Worm (Caenorhabditis elegans): ENCODE data around the gene F35E8.10.

DNA sequence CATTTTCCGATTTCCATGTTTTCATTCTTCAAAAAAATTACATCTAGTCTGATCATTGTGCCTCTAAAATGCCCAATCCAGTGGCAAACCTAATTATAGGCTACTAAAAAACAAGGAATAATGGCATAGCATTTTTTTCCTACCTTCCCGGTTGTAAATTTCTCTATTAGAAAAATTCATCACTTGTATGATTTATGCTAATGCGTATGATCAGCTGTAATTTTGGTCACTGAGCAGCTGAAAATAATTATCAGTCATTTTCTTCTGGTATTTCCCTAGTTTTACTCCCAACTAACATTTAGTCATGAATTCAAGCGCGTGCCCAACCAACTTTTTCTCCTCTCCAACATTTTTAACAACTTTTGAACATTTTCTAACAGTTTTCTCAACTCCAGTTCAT lies 35.3 kb upstream of the F35E8.10 start, which contains the start of gene srh-186:
- TF ChIP-seq alr-1 (tag; optimal IDR thresholded peaks at IDR 0.05) (no peak), snpc-4 (tag; optimal IDR thresholded peaks at IDR 0.05) (no peak), unc-62 (GFP tag; optimal IDR thresholded peaks at IDR 0.05) (no peak), nhr-23 (tag; optimal IDR thresholded peaks at IDR 0.05) (no peak), ztf-11 (tag; optimal IDR thresholded peaks at IDR 0.05) (no peak), nhr-237 (tag; optimal IDR thresholded peaks at IDR 0.05) (no peak), unc-39 (tag; optimal IDR thresholded peaks at IDR 0.05) (no peak), ztf-4 (tag; optimal IDR thresholded peaks at IDR 0.05) (no peak), ama-1 (optimal IDR thresholded peaks at IDR 0.05) (no peak), elt-1 (tag; optimal IDR thresholded peaks at IDR 0.05) (no peak), nhr-12 (tag; optimal IDR thresholded peaks at IDR 0.05) (no peak), zag-1 (tag; optimal IDR thresholded peaks at IDR 0.05) (no peak), lin-13 (GFP tag; optimal IDR thresholded peaks at IDR 0.05) (no peak)
